Fruit fly (Drosophila melanogaster): ENCODE results near the gene Sc2.

Sc2 gene

dm6 chr3L:3947301-3947941 lies 44.1 kb downstream of the Sc2 start, which contains the start of gene CG10853:
CG10853 (plus strand) TSS chr3L:3947891.
- TF ChIP-seq psq (optimal IDR thresholded peaks at IDR 0.05) (no peak), Sin3A (optimal IDR thresholded peaks at IDR 0.05) (no peak), ttk (optimal IDR thresholded peaks at IDR 0.05) (no peak), insv (optimal IDR thresholded peaks at IDR 0.05) (no peak), Myc (optimal IDR thresholded peaks at IDR 0.05) (no peak), h (optimal IDR thresholded peaks at IDR 0.05) (no peak)

- TF ChIP-seq Sin3A (optimal IDR thresholded peaks at IDR 0.05), result no peak
- TF ChIP-seq ttk (optimal IDR thresholded peaks at IDR 0.05), result no peak
- no peak for TF ChIP-seq Myc (optimal IDR thresholded peaks at IDR 0.05)
- TF ChIP-seq psq (optimal IDR thresholded peaks at IDR 0.05), result no peak
- no peak for TF ChIP-seq h (optimal IDR thresholded peaks at IDR 0.05)
- TF ChIP-seq insv (optimal IDR thresholded peaks at IDR 0.05), result no peak
Observed at dm6 chr3L:3949205-3949604, 45.9 kb downstream of the Sc2 start, which contains the start of gene CG14983. CG14983 (minus strand) TSS chr3L:3949305.

- TF ChIP-seq Sin3A (optimal IDR thresholded peaks at IDR 0.05) (no peak), insv (optimal IDR thresholded peaks at IDR 0.05) (no peak), h (optimal IDR thresholded peaks at IDR 0.05) (no peak), ttk (optimal IDR thresholded peaks at IDR 0.05) (no peak), Myc (optimal IDR thresholded peaks at IDR 0.05) (no peak), psq (optimal IDR thresholded peaks at IDR 0.05) (no peak)
Observed at dm6 chr3L:3951875-3952274, 48.6 kb downstream of the Sc2 start.

dm6 chr3L:3952468-3952867 lies 49.2 kb downstream of the Sc2 start, which contains the start of gene CG14984:
CG14984 (minus strand) TSS chr3L:3952550.
- TF ChIP-seq psq (optimal IDR thresholded peaks at IDR 0.05) (no peak), Sin3A (optimal IDR thresholded peaks at IDR 0.05) (no peak), ttk (optimal IDR thresholded peaks at IDR 0.05) (no peak), Myc (optimal IDR thresholded peaks at IDR 0.05) (no peak), insv (optimal IDR thresholded peaks at IDR 0.05) (no peak), h (optimal IDR thresholded peaks at IDR 0.05) (no peak)

Measured in Kc167 (cell line).